Fruit fly (Drosophila melanogaster) whole organism, embryonic: ENCODE measurements around the gene CG2898.

Experiments
- Antp ChIP-seq: fragments of 200-800 bp; sonication (Bioruptor generic); optimal IDR thresholded peaks from 3 replicates; lab custom pipeline; 2016; ENCODE audit warnings: missing biosample characterization, missing genetic modification characterization
- Bteb2 ChIP-seq: fragments of 200-800 bp; sonication (Bioruptor generic); optimal IDR thresholded peaks from 2 replicates; lab custom pipeline; 2016; ENCODE audit warnings: missing biosample characterization, missing genetic modification characterization
- CG10321 ChIP-seq: fragments of 200-800 bp; sonication (Bioruptor generic); IDR thresholded peaks from 2 replicates; pipeline ENCODE4 v1.3.6; 2022; ENCODE audit warnings: missing biosample characterization, missing genetic modification characterization
- CG10431 ChIP-seq: fragments of 200-800 bp; sonication (Bioruptor generic); optimal IDR thresholded peaks from 3 replicates; lab custom pipeline; 2018; ENCODE audit warnings: missing biosample characterization, mild to moderate bottlenecking, missing genetic modification characterization
- CG10979 ChIP-seq: fragments of 200-800 bp; sonication (Bioruptor generic); optimal IDR thresholded peaks from 2 replicates; lab custom pipeline; 2018; ENCODE audit warnings: missing biosample characterization, mild to moderate bottlenecking, missing genetic modification characterization, moderate library complexity
- CG17328 ChIP-seq: fragments of 200-800 bp; sonication (Bioruptor generic); IDR thresholded peaks from 2 replicates; pipeline ENCODE4 v1.3.6; 2022; ENCODE audit warnings: missing biosample characterization, missing genetic modification characterization
- CG18262 ChIP-seq: fragments of 200-800 bp; optimal IDR thresholded peaks from 3 replicates; lab custom pipeline; 2019; ENCODE audit warnings: missing biosample characterization, mild to moderate bottlenecking, missing genetic modification characterization, moderate library complexity
- CG18764 ChIP-seq: fragments of 200-800 bp; sonication (Bioruptor generic); optimal IDR thresholded peaks from 3 replicates; lab custom pipeline; 2016; ENCODE audit warnings: missing biosample characterization, missing genetic modification characterization
- CG2889 ChIP-seq: fragments of 200-800 bp; sonication (Bioruptor generic); IDR thresholded peaks from 3 replicates; pipeline ENCODE4 v1.3.6; 2022; ENCODE audit warnings: missing biosample characterization, missing genetic modification characterization
- CG30020 ChIP-seq: fragments of 200-800 bp; optimal IDR thresholded peaks from 2 replicates; lab custom pipeline; 2019; ENCODE audit warnings: missing biosample characterization, mild to moderate bottlenecking, missing genetic modification characterization, moderate library complexity
- CG3065 ChIP-seq: fragments of 200-800 bp; sonication (Bioruptor generic); optimal IDR thresholded peaks from 2 replicates; lab custom pipeline; 2016; ENCODE audit warnings: missing biosample characterization, missing genetic modification characterization
- CG31441 ChIP-seq: fragments of 200-800 bp; sonication (Bioruptor generic); IDR thresholded peaks from 2 replicates; pipeline ENCODE4 v1.3.6; 2022; ENCODE audit warnings: missing biosample characterization, missing genetic modification characterization
- CG3163 ChIP-seq: fragments of 200-800 bp; sonication (Bioruptor generic); optimal IDR thresholded peaks from 3 replicates; lab custom pipeline; 2016; ENCODE audit warnings: missing biosample characterization, missing genetic modification characterization
- CG42726 ChIP-seq: fragments of 200-800 bp; sonication (Bioruptor generic); IDR thresholded peaks from 2 replicates; pipeline ENCODE4 v1.3.6; 2022; ENCODE audit warnings: missing biosample characterization, missing genetic modification characterization; ENCODE audit not compliant: partially characterized antibody
- CG43689 ChIP-seq: fragments of 200-800 bp; sonication (Bioruptor generic); IDR thresholded peaks from 2 replicates; pipeline ENCODE4 v1.3.6; 2022; ENCODE audit warnings: missing biosample characterization, missing genetic modification characterization
- CG5180 ChIP-seq: fragments of 200-800 bp; sonication (Bioruptor generic); optimal IDR thresholded peaks from 3 replicates; lab custom pipeline; 2017; ENCODE audit warnings: missing biosample characterization, missing genetic modification characterization, mild to moderate bottlenecking, moderate library complexity, missing genetic modification reagents
- CG7357 ChIP-seq: fragments of 200-800 bp; sonication (Bioruptor generic); IDR thresholded peaks from 3 replicates; pipeline ENCODE4 v1.3.6; 2022; ENCODE audit warnings: missing biosample characterization, missing genetic modification characterization
- CG7786 ChIP-seq: fragments of 200-800 bp; sonication (Bioruptor generic); optimal IDR thresholded peaks from 2 replicates; lab custom pipeline; 2016; ENCODE audit warnings: missing biosample characterization, missing genetic modification characterization
- CG7839 ChIP-seq: fragments of 200-800 bp; sonication (Bioruptor generic); optimal IDR thresholded peaks from 3 replicates; lab custom pipeline; 2018; ENCODE audit warnings: missing biosample characterization, mild to moderate bottlenecking, missing genetic modification characterization, moderate library complexity
- CG7928 ChIP-seq: fragments of 200-800 bp; sonication (Bioruptor generic); optimal IDR thresholded peaks from 2 replicates; lab custom pipeline; 2017; ENCODE audit warnings: missing biosample characterization, mild to moderate bottlenecking, missing genetic modification characterization
- CG8388 ChIP-seq: fragments of 200-800 bp; sonication (Bioruptor generic); optimal IDR thresholded peaks from 2 replicates; lab custom pipeline; 2019; ENCODE audit warnings: missing biosample characterization, mild to moderate bottlenecking, missing genetic modification characterization, moderate library complexity
- CG8944 ChIP-seq: fragments of 200-800 bp; sonication (Bioruptor generic); optimal IDR thresholded peaks from 3 replicates; lab custom pipeline; 2016; ENCODE audit warnings: missing biosample characterization, missing genetic modification characterization
- Dll ChIP-seq: fragments of 200-800 bp; sonication (Bioruptor generic); IDR thresholded peaks from 4 replicates; pipeline ENCODE4 v1.3.6; 2022; ENCODE audit warnings: missing biosample characterization, missing genetic modification characterization; ENCODE audit not compliant: partially characterized antibody
- Fer3 ChIP-seq: fragments of 200-800 bp; sonication (Bioruptor generic); optimal IDR thresholded peaks from 2 replicates; lab custom pipeline; 2018; ENCODE audit warnings: missing biosample characterization, mild to moderate bottlenecking, missing genetic modification characterization, moderate library complexity
- Hr78 ChIP-seq, 2 experiments: fragments of 200-800 bp in 1 of 2; fragments of >200 bp in 1 of 2; sonication (Bioruptor generic) in 1 of 2; optimal IDR thresholded peaks; 2 replicates each; lab custom pipeline; 2017 to 2019; ENCODE audit warnings: missing biosample characterization in 2 of 2, missing genetic modification characterization in 2 of 2, mild to moderate bottlenecking in 1 of 2, moderate library complexity in 1 of 2
- Hsf ChIP-seq: fragments of 200-800 bp; sonication (Bioruptor generic); optimal IDR thresholded peaks from 3 replicates; lab custom pipeline; 2016; ENCODE audit warnings: missing biosample characterization, missing genetic modification characterization
- Lpt ChIP-seq: fragments of >200 bp; optimal IDR thresholded peaks from 2 replicates; lab custom pipeline; 2018; ENCODE audit warnings: missing biosample characterization, missing genetic modification characterization
- MBD-R2 ChIP-seq: fragments of 200-800 bp; sonication (Bioruptor generic); IDR thresholded peaks from 2 replicates; pipeline ENCODE4 v1.3.6; 2022; ENCODE audit warnings: missing biosample characterization, missing genetic modification characterization
- Optix ChIP-seq: fragments of 200-800 bp; sonication (Bioruptor generic); IDR thresholded peaks from 3 replicates; pipeline ENCODE4 v1.3.6; 2022; ENCODE audit warnings: missing biosample characterization, missing genetic modification characterization
- ap ChIP-seq: fragments of 200-800 bp; sonication (Bioruptor generic); IDR thresholded peaks from 2 replicates; pipeline ENCODE4 v1.3.6; 2022; ENCODE audit warnings: missing biosample characterization, missing genetic modification characterization
- bbx ChIP-seq: fragments of 200-800 bp; sonication (Bioruptor generic); IDR thresholded peaks from 2 replicates; pipeline ENCODE4 v1.3.6; 2022; ENCODE audit warnings: missing biosample characterization, missing genetic modification characterization; ENCODE audit not compliant: partially characterized antibody
- cas ChIP-seq: fragments of 200-800 bp; sonication (Bioruptor generic); IDR thresholded peaks from 2 replicates; pipeline ENCODE4 v1.3.6; 2022; ENCODE audit warnings: missing biosample characterization, missing genetic modification characterization
- crp ChIP-seq, 2 experiments: fragments of 200-800 bp; sonication (Bioruptor generic); optimal IDR thresholded peaks; 2 replicates in 1 of 2; 3 replicates in 1 of 2; lab custom pipeline; 2017; ENCODE audit warnings: missing biosample characterization in 2 of 2, missing genetic modification characterization in 2 of 2, mild to moderate bottlenecking in 1 of 2, moderate library complexity in 1 of 2
- cwo ChIP-seq: fragments of 200-800 bp; sonication (Bioruptor generic); optimal IDR thresholded peaks from 3 replicates; lab custom pipeline; 2017; ENCODE audit warnings: missing biosample characterization, missing genetic modification characterization, mild to moderate bottlenecking, moderate library complexity, missing genetic modification reagents
- danr ChIP-seq: fragments of 200-800 bp; sonication (Bioruptor generic); IDR thresholded peaks from 2 replicates; pipeline ENCODE4 v1.3.6; 2022; ENCODE audit warnings: missing biosample characterization, missing genetic modification characterization
- dati ChIP-seq: fragments of 200-800 bp; sonication (Bioruptor generic); IDR thresholded peaks from 2 replicates; pipeline ENCODE4 v1.3.6; 2022; ENCODE audit warnings: missing biosample characterization, missing genetic modification characterization
- dmrt99B ChIP-seq: fragments of 200-800 bp; sonication (Bioruptor generic); optimal IDR thresholded peaks from 2 replicates; lab custom pipeline; 2018; ENCODE audit warnings: missing biosample characterization, mild to moderate bottlenecking, missing genetic modification characterization, moderate library complexity
- grau ChIP-seq: fragments of 200-800 bp; optimal IDR thresholded peaks from 3 replicates; lab custom pipeline; 2019; ENCODE audit warnings: missing biosample characterization, mild to moderate bottlenecking, missing genetic modification characterization, moderate library complexity
- ham ChIP-seq: fragments of 200-800 bp; sonication (Bioruptor generic); IDR thresholded peaks from 2 replicates; pipeline ENCODE4 v1.3.6; 2022; ENCODE audit warnings: missing biosample characterization, missing genetic modification characterization
- hbn ChIP-seq: fragments of 200-800 bp; sonication (Bioruptor generic); IDR thresholded peaks from 2 replicates; pipeline ENCODE4 v1.3.6; 2022; ENCODE audit warnings: missing biosample characterization, missing genetic modification characterization; ENCODE audit not compliant: partially characterized antibody
- kni ChIP-seq: fragments of 200-800 bp; sonication (Bioruptor generic); optimal IDR thresholded peaks from 3 replicates; lab custom pipeline; 2017; ENCODE audit warnings: mild to moderate bottlenecking, missing biosample characterization, missing genetic modification reagents, missing genetic modification characterization
- pzg ChIP-seq: fragments of 200-800 bp; sonication (Bioruptor generic); optimal IDR thresholded peaks from 3 replicates; lab custom pipeline; 2018; ENCODE audit warnings: missing biosample characterization, mild to moderate bottlenecking, missing genetic modification characterization, moderate library complexity
- sisA ChIP-seq: fragments of 200-800 bp; sonication (Bioruptor generic); IDR thresholded peaks from 2 replicates; pipeline ENCODE4 v1.3.6; 2022; ENCODE audit warnings: missing biosample characterization, missing genetic modification characterization
- slbo ChIP-seq: fragments of 200-800 bp; sonication (Bioruptor generic); IDR thresholded peaks from 2 replicates; pipeline ENCODE4 v1.3.6; 2022; ENCODE audit warnings: missing biosample characterization, missing genetic modification characterization
- ssp ChIP-seq: fragments of 200-800 bp; sonication (Bioruptor generic); IDR thresholded peaks from 2 replicates; pipeline ENCODE4 v1.3.6; 2022; ENCODE audit warnings: missing biosample characterization, missing genetic modification characterization
- tio ChIP-seq: fragments of 200-800 bp; sonication (Bioruptor generic); optimal IDR thresholded peaks from 2 replicates; lab custom pipeline; 2017; ENCODE audit warnings: missing biosample characterization, missing genetic modification characterization, inconsistent platforms
- tup ChIP-seq: fragments of 200-800 bp; sonication (Bioruptor generic); optimal IDR thresholded peaks from 2 replicates; lab custom pipeline; 2016; ENCODE audit warnings: missing biosample characterization, mild to moderate bottlenecking, missing genetic modification characterization, moderate library complexity
- unc-4 ChIP-seq: fragments of 200-800 bp; sonication (Bioruptor generic); IDR thresholded peaks from 2 replicates; pipeline ENCODE4 v1.3.6; 2022; ENCODE audit warnings: missing biosample characterization, missing genetic modification characterization; ENCODE audit not compliant: partially characterized antibody
- vvl ChIP-seq: fragments of 200-800 bp; sonication (Bioruptor generic); IDR thresholded peaks from 2 replicates; pipeline ENCODE4 v1.3.6; 2022; ENCODE audit warnings: missing biosample characterization, missing genetic modification characterization
- yki ChIP-seq: fragments of >200 bp; optimal IDR thresholded peaks from 3 replicates; lab custom pipeline; 2018
- zf30C ChIP-seq: fragments of 200-800 bp; sonication (Bioruptor generic); optimal IDR thresholded peaks from 3 replicates; lab custom pipeline; 2018; ENCODE audit warnings: missing biosample characterization, mild to moderate bottlenecking, missing genetic modification characterization

The CG2898 gene

DNA sequence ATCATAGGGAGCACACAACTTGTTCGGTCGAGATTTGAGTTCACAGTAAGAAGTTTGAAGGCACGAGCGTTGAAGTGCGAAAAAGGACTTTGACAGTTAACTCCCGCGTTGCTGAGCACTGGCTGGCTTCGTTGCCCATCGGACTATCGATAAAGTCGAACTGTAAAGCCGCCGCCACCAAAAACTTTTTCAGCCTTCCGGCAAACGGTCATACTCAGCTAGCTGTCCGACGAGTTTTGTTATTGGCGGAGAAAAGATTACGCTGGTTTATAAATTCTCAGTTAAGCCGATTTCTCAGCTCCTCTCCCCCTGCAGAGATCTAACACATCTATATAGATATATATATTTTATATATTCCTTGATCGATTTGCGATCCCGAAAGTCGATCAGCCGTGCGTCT, 10.6 kb downstream of the CG2898 start, which contains the start of the genes Psf3 and flw (continued):
- no peak for TF ChIP-seq ssp
- peak; percentile 20 for TF ChIP-seq CG7786 (GFP tag; lab: Kevin White, UChicago)
- TF ChIP-seq CG18764, result peak; percentile 8
- TF ChIP-seq MBD-R2 (GFP tag; lab: Robert Waterston, UW), result peak; percentile 64
- no peak for TF ChIP-seq CG3065
- TF ChIP-seq CG7839 (tag; lab: Kevin White, UChicago), result no peak
- no peak for TF ChIP-seq sisA (GFP tag; lab: Robert Waterston, UW)
- TF ChIP-seq CG2889 (GFP tag; lab: Robert Waterston, UW), result no peak
- no peak for TF ChIP-seq CG8388 (GFP tag; lab: Kevin White, UChicago)
- no peak for TF ChIP-seq yki (lab: Kevin White, UChicago)
- TF ChIP-seq Hr78 (GFP tag; optimal IDR thresholded peaks at IDR 0.05; lab: Kevin White, UChicago), result no peak
- TF ChIP-seq CG43689 (GFP tag; lab: Robert Waterston, UW), result no peak
- no peak for TF ChIP-seq CG10321 (GFP tag; lab: Robert Waterston, UW)
- peak; percentile 35; the same call in 1 of the 4 replicates for TF ChIP-seq Dll
- TF ChIP-seq CG42726 (GFP tag; lab: Robert Waterston, UW), result peak; percentile 61
- no peak for TF ChIP-seq zf30C (GFP tag; lab: Kevin White, UChicago)
- no peak for TF ChIP-seq CG31441 (GFP tag; lab: Robert Waterston, UW)
- TF ChIP-seq CG3163 (GFP tag; lab: Kevin White, UChicago), result no peak
- TF ChIP-seq tup (GFP tag; lab: Kevin White, UChicago), result no peak
- TF ChIP-seq cas, result no peak
- peak; percentile 4 for TF ChIP-seq Antp
- TF ChIP-seq pzg (GFP tag; lab: Kevin White, UChicago), result peak; percentile 83
- TF ChIP-seq ap, result no peak
- TF ChIP-seq bbx (GFP tag; lab: Robert Waterston, UW), result peak; percentile 67
- no peak for TF ChIP-seq CG5180 (GFP tag; lab: Kevin White, UChicago)
- TF ChIP-seq CG7357 (GFP tag; lab: Robert Waterston, UW), result no peak
- TF ChIP-seq kni, result no peak
- no peak for TF ChIP-seq CG10431 (GFP tag; lab: Kevin White, UChicago)
- TF ChIP-seq CG17328 (GFP tag; lab: Robert Waterston, UW), result no peak
- no peak; the same call in 1 of the 2 replicates for TF ChIP-seq vvl (GFP tag; lab: Robert Waterston, UW)
- peak; percentile 19 for TF ChIP-seq Hsf (GFP tag; lab: Kevin White, UChicago)
- TF ChIP-seq unc-4 (GFP tag; lab: Robert Waterston, UW), result peak; percentile 52
- TF ChIP-seq Bteb2 (GFP tag; lab: Kevin White, UChicago), result no peak
- no peak for TF ChIP-seq cwo (GFP tag; lab: Kevin White, UChicago)
- TF ChIP-seq tio (GFP tag; lab: Kevin White, UChicago), result no peak
- no peak for TF ChIP-seq dati (GFP tag; lab: Robert Waterston, UW)
- no peak for TF ChIP-seq CG30020
- no peak for TF ChIP-seq grau (tag; lab: Kevin White, UChicago)
- peak; percentile 57 for TF ChIP-seq slbo
- TF ChIP-seq Lpt (GFP tag; lab: Kevin White, UChicago), result no peak
- TF ChIP-seq hbn (GFP tag; lab: Robert Waterston, UW), result peak; percentile 66
- TF ChIP-seq CG10979 (tag; lab: Kevin White, UChicago), result no peak
- TF ChIP-seq danr (GFP tag; lab: Robert Waterston, UW), result no peak
- TF ChIP-seq Optix (GFP tag; lab: Robert Waterston, UW), result no peak
- no peak for TF ChIP-seq CG18262
- TF ChIP-seq Fer3, result peak; percentile 25
- no peak for TF ChIP-seq ham (GFP tag; lab: Robert Waterston, UW)
- TF ChIP-seq CG7928 (GFP tag; lab: Kevin White, UChicago), result no peak
- no peak for TF ChIP-seq dmrt99B (tag; lab: Kevin White, UChicago)
- no peak for TF ChIP-seq CG8944 (GFP tag; lab: Kevin White, UChicago)
- peak in 1 of 2 experiments; percentile 57 for TF ChIP-seq crp (GFP tag; optimal IDR thresholded peaks at IDR 0.05; lab: Kevin White, UChicago)
